Fruit fly (Drosophila melanogaster) whole organism, embryonic: ENCODE measurements around the gene Pdfr.
A peak's percentile ranks its signal among the peaks of the same experiment; 100 is the strongest.

Experiments
- Aef1 ChIP-seq: fragments of 200-800 bp; sonication (Bioruptor generic); IDR thresholded peaks from 3 replicates; pipeline ENCODE4 v1.3.6; 2022; ENCODE audit warnings: missing biosample characterization, missing genetic modification characterization
- Bdp1 ChIP-seq: fragments of 200-800 bp; sonication (Bioruptor generic); optimal IDR thresholded peaks from 3 replicates; lab custom pipeline; 2016; ENCODE audit warnings: missing biosample characterization, missing genetic modification characterization
- CG10209 ChIP-seq: fragments of 200-800 bp; sonication (Bioruptor generic); optimal IDR thresholded peaks from 3 replicates; lab custom pipeline; 2017; ENCODE audit warnings: missing biosample characterization, mild to moderate bottlenecking, missing genetic modification characterization, missing genetic modification reagents
- CG10366 ChIP-seq: fragments of 200-800 bp; sonication (Bioruptor generic); IDR thresholded peaks from 2 replicates; pipeline ENCODE4 v1.3.6; 2022; ENCODE audit warnings: missing biosample characterization, missing genetic modification characterization
- CG11093 ChIP-seq: fragments of 200-800 bp; sonication (Bioruptor generic); IDR thresholded peaks from 3 replicates; pipeline ENCODE4 v1.3.6; 2022; ENCODE audit warnings: missing biosample characterization, missing genetic modification characterization
- CG12071 ChIP-seq: fragments of 200-800 bp; sonication (Bioruptor generic); optimal IDR thresholded peaks from 3 replicates; lab custom pipeline; 2018; ENCODE audit warnings: missing biosample characterization, mild to moderate bottlenecking, missing genetic modification characterization
- CG12236 ChIP-seq: fragments of 200-800 bp; sonication (Bioruptor generic); optimal IDR thresholded peaks from 2 replicates; lab custom pipeline; 2016; ENCODE audit warnings: missing biosample characterization, missing genetic modification characterization
- CG12769 ChIP-seq: fragments of 200-800 bp; sonication (Bioruptor generic); optimal IDR thresholded peaks from 2 replicates; lab custom pipeline; 2019; ENCODE audit warnings: missing biosample characterization, mild to moderate bottlenecking, missing genetic modification characterization, moderate library complexity
- CG12942 ChIP-seq: fragments of 200-800 bp; sonication (Bioruptor generic); optimal IDR thresholded peaks from 3 replicates; lab custom pipeline; 2016; ENCODE audit warnings: missing biosample characterization, missing genetic modification characterization
- CG14667 ChIP-seq: fragments of 200-800 bp; sonication (Bioruptor generic); IDR thresholded peaks from 2 replicates; pipeline ENCODE4 v1.3.6; 2022; ENCODE audit warnings: missing biosample characterization, missing genetic modification characterization
- CG15514 ChIP-seq: fragments of 200-800 bp; sonication (Bioruptor generic); optimal IDR thresholded peaks from 3 replicates; lab custom pipeline; 2017; ENCODE audit warnings: missing biosample characterization, missing genetic modification characterization, mild to moderate bottlenecking, moderate library complexity, missing genetic modification reagents
- CG17568 ChIP-seq: fragments of 200-800 bp; sonication (Bioruptor generic); optimal IDR thresholded peaks from 2 replicates; lab custom pipeline; 2018; ENCODE audit warnings: missing biosample characterization, mild to moderate bottlenecking, missing genetic modification characterization, moderate library complexity
- CG17612 ChIP-seq: fragments of 200-800 bp; sonication (Bioruptor generic); IDR thresholded peaks from 2 replicates; pipeline ENCODE4 v1.3.6; 2022; ENCODE audit warnings: missing biosample characterization, missing genetic modification characterization
- CG1792 ChIP-seq: fragments of 200-800 bp; sonication (Bioruptor generic); optimal IDR thresholded peaks from 2 replicates; lab custom pipeline; 2016; ENCODE audit warnings: missing biosample characterization, missing genetic modification characterization
- CG2116 ChIP-seq: fragments of 200-800 bp; sonication (Bioruptor generic); optimal IDR thresholded peaks from 3 replicates; lab custom pipeline; 2018; ENCODE audit warnings: missing biosample characterization, mild to moderate bottlenecking, missing genetic modification characterization
- CG2202 ChIP-seq: fragments of 200-800 bp; sonication (Bioruptor generic); optimal IDR thresholded peaks from 2 replicates; lab custom pipeline; 2018; ENCODE audit warnings: missing biosample characterization, mild to moderate bottlenecking, missing genetic modification characterization
- CG32772 ChIP-seq: fragments of 200-800 bp; sonication (Bioruptor generic); IDR thresholded peaks from 2 replicates; pipeline ENCODE4 v1.3.6; 2022; ENCODE audit warnings: missing biosample characterization, missing genetic modification characterization
- CG3838 ChIP-seq: fragments of 200-800 bp; sonication (Bioruptor generic); optimal IDR thresholded peaks from 3 replicates; lab custom pipeline; 2016; ENCODE audit warnings: missing biosample characterization, missing genetic modification characterization
- CG4328 ChIP-seq: fragments of 200-800 bp; sonication (Bioruptor generic); optimal IDR thresholded peaks from 3 replicates; lab custom pipeline; 2017; ENCODE audit warnings: missing biosample characterization, missing genetic modification reagents, missing genetic modification characterization
- CG6689 ChIP-seq: fragments of 200-800 bp; sonication (Bioruptor generic); IDR thresholded peaks from 2 replicates; pipeline ENCODE4 v1.3.6; 2022; ENCODE audit warnings: missing biosample characterization, missing genetic modification characterization
- CG7987 ChIP-seq: fragments of 200-800 bp; sonication (Bioruptor generic); optimal IDR thresholded peaks from 2 replicates; lab custom pipeline; 2018; ENCODE audit warnings: missing biosample characterization, mild to moderate bottlenecking, missing genetic modification characterization, moderate library complexity
- CG8281 ChIP-seq: fragments of 200-800 bp; sonication (Bioruptor generic); optimal IDR thresholded peaks from 2 replicates; lab custom pipeline; 2018; ENCODE audit warnings: missing biosample characterization, mild to moderate bottlenecking, missing genetic modification characterization, moderate library complexity
- Doc2 ChIP-seq: fragments of 200-800 bp; sonication (Bioruptor generic); IDR thresholded peaks from 2 replicates; pipeline ENCODE4 v1.3.6; 2022; ENCODE audit warnings: missing biosample characterization, missing genetic modification characterization
- Gug ChIP-seq: fragments of 200-800 bp; sonication (Bioruptor generic); IDR thresholded peaks from 4 replicates; pipeline ENCODE4 v1.3.6; 2022; ENCODE audit warnings: missing biosample characterization, missing genetic modification characterization
- H2.0 ChIP-seq: fragments of 200-800 bp; sonication (Bioruptor generic); IDR thresholded peaks from 2 replicates; pipeline ENCODE4 v1.3.6; 2022; ENCODE audit warnings: missing biosample characterization, missing genetic modification characterization
- Hr39 ChIP-seq: fragments of >200 bp; optimal IDR thresholded peaks from 2 replicates; lab custom pipeline; 2017
- NK7.1 ChIP-seq: fragments of 200-800 bp; sonication (Bioruptor generic); optimal IDR thresholded peaks from 3 replicates; lab custom pipeline; 2016; ENCODE audit warnings: missing biosample characterization, missing genetic modification characterization
- Neu2 ChIP-seq: fragments of 200-800 bp; sonication (Bioruptor generic); optimal IDR thresholded peaks from 3 replicates; lab custom pipeline; 2016; ENCODE audit warnings: missing biosample characterization, missing genetic modification characterization, borderline replicate concordance
- Ptx1 ChIP-seq: fragments of 200-800 bp; sonication (Bioruptor generic); IDR thresholded peaks from 2 replicates; pipeline ENCODE4 v1.3.6; 2022; ENCODE audit warnings: missing biosample characterization, missing genetic modification characterization
- Ssrp ChIP-seq: fragments of 200-800 bp; sonication (Bioruptor generic); optimal IDR thresholded peaks from 2 replicates; lab custom pipeline; 2018; ENCODE audit warnings: missing biosample characterization, mild to moderate bottlenecking, missing genetic modification characterization, moderate library complexity
- al ChIP-seq: fragments of 200-800 bp; sonication (Bioruptor generic); IDR thresholded peaks from 2 replicates; pipeline ENCODE4 v1.3.6; 2022; ENCODE audit warnings: missing biosample characterization, missing genetic modification characterization
- bsh ChIP-seq, 2 experiments: fragments of 200-800 bp; sonication (Bioruptor generic); optimal IDR thresholded peaks; 2 replicates each; lab custom pipeline; 2017 to 2018; ENCODE audit warnings: mild to moderate bottlenecking in 2 of 2, missing biosample characterization in 2 of 2, missing genetic modification characterization in 2 of 2, moderate library complexity in 1 of 2
- cas ChIP-seq: fragments of 200-800 bp; sonication (Bioruptor generic); IDR thresholded peaks from 2 replicates; pipeline ENCODE4 v1.3.6; 2022; ENCODE audit warnings: missing biosample characterization, missing genetic modification characterization
- crol ChIP-seq: fragments of 200-800 bp; sonication (Bioruptor generic); IDR thresholded peaks from 2 replicates; pipeline ENCODE4 v1.3.6; 2022; ENCODE audit warnings: missing biosample characterization, missing genetic modification characterization
- dm ChIP-seq: fragments of 200-800 bp; sonication (Bioruptor generic); optimal IDR thresholded peaks from 3 replicates; lab custom pipeline; 2016; ENCODE audit warnings: missing biosample characterization, missing genetic modification characterization
- dpn ChIP-seq, 2 experiments: fragments of 200-800 bp; sonication (Bioruptor generic); optimal IDR thresholded peaks; 3 replicates each; lab custom pipeline; 2016; ENCODE audit warnings: missing biosample characterization in 2 of 2, missing genetic modification characterization in 2 of 2
- en ChIP-seq: fragments of 200-800 bp; sonication (Bioruptor generic); optimal IDR thresholded peaks from 2 replicates; lab custom pipeline; 2016; ENCODE audit warnings: missing biosample characterization, missing genetic modification characterization
- gfzf ChIP-seq: fragments of 200-800 bp; sonication (Bioruptor generic); optimal IDR thresholded peaks from 2 replicates; lab custom pipeline; 2016; ENCODE audit warnings: missing biosample characterization, mild to moderate bottlenecking, missing genetic modification characterization, moderate library complexity
- pan ChIP-seq, 4 experiments: fragments of >200 bp in 3 of 4; fragments of 200-800 bp in 1 of 4; sonication (Bioruptor generic) in 1 of 4; optimal IDR thresholded peaks in 3 of 4; IDR thresholded peaks in 1 of 4; 2 replicates each; pipeline versions ENCODE4 v1.3.6 to Lab custom; 2017 to 2022; ENCODE audit warnings: missing biosample characterization in 2 of 4, missing genetic modification characterization in 2 of 4, mixed read lengths in 1 of 4
- pho ChIP-seq: fragments of 200-800 bp; sonication (Bioruptor generic); optimal IDR thresholded peaks from 2 replicates; lab custom pipeline; 2016; ENCODE audit warnings: missing biosample characterization, missing genetic modification characterization
- psq ChIP-seq: fragments of 200-800 bp; sonication (Bioruptor generic); optimal IDR thresholded peaks from 2 replicates; lab custom pipeline; 2017; ENCODE audit warnings: missing biosample characterization, missing genetic modification characterization
- pzg ChIP-seq: fragments of 200-800 bp; sonication (Bioruptor generic); optimal IDR thresholded peaks from 3 replicates; lab custom pipeline; 2018; ENCODE audit warnings: missing biosample characterization, mild to moderate bottlenecking, missing genetic modification characterization, moderate library complexity
- repo ChIP-seq: fragments of 200-800 bp; sonication (Bioruptor generic); optimal IDR thresholded peaks from 2 replicates; lab custom pipeline; 2016; ENCODE audit warnings: missing biosample characterization, missing genetic modification characterization
- ro ChIP-seq: fragments of 200-800 bp; sonication (Bioruptor generic); IDR thresholded peaks from 2 replicates; pipeline ENCODE4 v1.3.6; 2022; ENCODE audit warnings: missing biosample characterization, missing genetic modification characterization
- sob ChIP-seq: fragments of 200-800 bp; sonication (Bioruptor generic); IDR thresholded peaks from 2 replicates; pipeline ENCODE4 v1.3.6; 2022; ENCODE audit warnings: missing biosample characterization, missing genetic modification characterization
- sqz ChIP-seq: fragments of 200-800 bp; sonication (Bioruptor generic); optimal IDR thresholded peaks from 3 replicates; lab custom pipeline; 2018; ENCODE audit warnings: missing biosample characterization, mild to moderate bottlenecking, missing genetic modification characterization
- tap ChIP-seq: fragments of 200-800 bp; optimal IDR thresholded peaks from 3 replicates; lab custom pipeline; 2019; ENCODE audit warnings: missing biosample characterization, mild to moderate bottlenecking, missing genetic modification characterization, moderate library complexity
- yki ChIP-seq: fragments of >200 bp; optimal IDR thresholded peaks from 3 replicates; lab custom pipeline; 2018
- z ChIP-seq: fragments of 200-800 bp; sonication (Bioruptor generic); IDR thresholded peaks from 3 replicates; pipeline ENCODE4 v1.3.6; 2022; ENCODE audit warnings: missing biosample characterization, missing genetic modification characterization
- zen ChIP-seq: fragments of 200-800 bp; sonication (Bioruptor generic); optimal IDR thresholded peaks from 3 replicates; lab custom pipeline; 2018; ENCODE audit warnings: missing biosample characterization, mild to moderate bottlenecking, missing genetic modification characterization, moderate library complexity
- zfh2 ChIP-seq: fragments of 200-800 bp; sonication (Bioruptor generic); optimal IDR thresholded peaks from 2 replicates; lab custom pipeline; 2016; ENCODE audit warnings: missing biosample characterization, missing genetic modification characterization

Gene Pdfr

dm6 chrX:2608470-2609157 lies 56.6 kb downstream of the Pdfr start, which contains the start of gene Smyd3 (continued):
- peak; percentile 78 for TF ChIP-seq H2.0 (GFP tag; lab: Robert Waterston, UW)
- TF ChIP-seq pan (optimal IDR thresholded peaks at IDR 0.05; lab: Kevin White, UChicago) = no peak
- TF ChIP-seq pan (GFP tag; optimal IDR thresholded peaks at IDR 0.05 in 1 of 2, IDR thresholded peaks at IDR 0.05 in 1 of 2) = peak in 1 of 2 experiments; percentile 89
- peak; percentile 59 for TF ChIP-seq CG10209 (GFP tag; lab: Kevin White, UChicago)
- TF ChIP-seq CG12942 (GFP tag; lab: Kevin White, UChicago) = peak; percentile 72
- no peak for TF ChIP-seq Hr39 (lab: Kevin White, UChicago)
- peak; percentile 73 for TF ChIP-seq pho (GFP tag; lab: Kevin White, UChicago)
- TF ChIP-seq CG17568 = no peak
- peak; percentile 69 for TF ChIP-seq CG17612
- TF ChIP-seq crol (GFP tag; lab: Robert Waterston, UW) = no peak
- TF ChIP-seq Ptx1 (GFP tag; lab: Robert Waterston, UW) = peak; percentile 89
- no peak for TF ChIP-seq yki (lab: Kevin White, UChicago)
- TF ChIP-seq CG4328 (GFP tag; lab: Kevin White, UChicago) = no peak
- TF ChIP-seq Neu2 (GFP tag; lab: Kevin White, UChicago) = no peak
- peak; percentile 67 for TF ChIP-seq CG15514
- peak; percentile 33 for TF ChIP-seq NK7.1 (GFP tag; lab: Kevin White, UChicago)
- TF ChIP-seq zfh2 (GFP tag; lab: Kevin White, UChicago) = peak; percentile 76
- TF ChIP-seq sqz = no peak
- no peak for TF ChIP-seq tap (tag; lab: Kevin White, UChicago)
- peak; percentile 43 for TF ChIP-seq pzg
- TF ChIP-seq repo = peak; percentile 21
- no peak for TF ChIP-seq CG12769
- TF ChIP-seq z = no peak
- peak; percentile 1 for TF ChIP-seq CG8281 (tag; lab: Kevin White, UChicago)
- peak; percentile 84 for TF ChIP-seq CG10366 (GFP tag; lab: Robert Waterston, UW)
- TF ChIP-seq Ssrp (tag; lab: Kevin White, UChicago) = peak; percentile 60
- TF ChIP-seq Aef1 (GFP tag; lab: Robert Waterston, UW) = peak; percentile 87
- TF ChIP-seq CG12236 (GFP tag; lab: Kevin White, UChicago) = no peak
- peak; percentile 66 for TF ChIP-seq dm (GFP tag; lab: Kevin White, UChicago)
- TF ChIP-seq CG6689 (GFP tag; lab: Robert Waterston, UW) = peak; percentile 83
- peak; percentile 22 for TF ChIP-seq gfzf (GFP tag; lab: Kevin White, UChicago)
- peak; percentile 36 for TF ChIP-seq psq (GFP tag; lab: Kevin White, UChicago)
- TF ChIP-seq en = peak; percentile 58
- TF ChIP-seq al (GFP tag; lab: Robert Waterston, UW) = peak; percentile 67
- TF ChIP-seq bsh (GFP tag; optimal IDR thresholded peaks at IDR 0.05; lab: Kevin White, UChicago) = peak; percentile 17 to 78
- TF ChIP-seq CG32772 (GFP tag; lab: Robert Waterston, UW) = peak; percentile 73
- TF ChIP-seq CG12071 (GFP tag; lab: Kevin White, UChicago) = peak; percentile 53
- TF ChIP-seq dpn (GFP tag; optimal IDR thresholded peaks at IDR 0.05; lab: Kevin White, UChicago) = peak; percentile 80 to 81
- TF ChIP-seq Doc2 (GFP tag; lab: Robert Waterston, UW) = no peak
- TF ChIP-seq sob = peak; percentile 84
- peak; percentile 46 for TF ChIP-seq CG1792 (GFP tag; lab: Kevin White, UChicago)
- TF ChIP-seq Gug (GFP tag; lab: Robert Waterston, UW) = peak; percentile 87
- peak; percentile 44 for TF ChIP-seq zen
- TF ChIP-seq CG11093 (GFP tag; lab: Robert Waterston, UW) = peak; percentile 67
- peak; percentile 58 for TF ChIP-seq CG7987 (GFP tag; lab: Kevin White, UChicago)
- peak; percentile 42 for TF ChIP-seq CG2116 (GFP tag; lab: Kevin White, UChicago)
- TF ChIP-seq CG3838 (GFP tag; lab: Kevin White, UChicago) = peak; percentile 50
- peak; percentile 73 for TF ChIP-seq CG14667
- TF ChIP-seq CG2202 = peak; percentile 25
- peak; percentile 74 for TF ChIP-seq Bdp1
- TF ChIP-seq cas = peak; percentile 71
- TF ChIP-seq ro (GFP tag; lab: Robert Waterston, UW) = peak; percentile 19; the same call in 1 of the 2 replicates
